Fruit fly (Drosophila melanogaster): ENCODE results near the gene CG11857.

Gene CG11857

DNA sequence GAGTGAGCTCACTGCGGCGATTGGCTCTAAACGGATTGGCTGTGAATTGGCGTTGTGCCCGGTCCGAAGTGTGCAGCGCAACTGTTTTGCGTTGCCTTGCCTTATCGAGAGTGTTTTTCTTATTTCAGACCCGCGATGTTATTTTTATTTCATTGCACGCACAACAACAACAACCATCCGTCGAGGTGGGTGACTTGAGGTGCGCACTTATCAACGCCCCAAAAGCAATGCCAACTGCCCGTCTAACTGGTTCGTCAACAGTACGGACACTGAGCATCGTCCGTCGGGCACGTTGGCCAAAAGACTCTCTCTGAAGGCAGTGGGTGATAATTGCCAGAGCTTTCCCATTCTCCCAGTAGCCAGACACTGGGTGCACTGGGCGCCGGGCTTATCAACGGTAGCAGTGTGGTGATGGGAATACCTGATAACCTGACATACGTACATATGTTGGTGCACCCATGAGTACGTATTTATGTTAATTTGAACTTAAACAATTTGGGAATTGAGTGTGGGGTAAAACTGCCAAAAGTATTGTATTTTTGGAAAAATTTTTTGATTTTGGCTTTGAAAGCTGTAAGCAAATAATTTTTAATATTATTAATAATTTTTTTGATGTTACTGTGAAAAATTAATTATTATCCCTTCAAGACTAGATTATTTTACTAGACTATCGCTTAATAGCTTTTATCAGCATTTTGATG is 36.8 kb downstream of the CG11857 start, which contains the start of gene CG31102:
TSS of gene CG31102 (minus strand) at position 275 of the 701 bp plus-strand sequence.
- no peak for TF ChIP-seq ttk (optimal IDR thresholded peaks at IDR 0.05)
- TF ChIP-seq Myc (optimal IDR thresholded peaks at IDR 0.05): no peak
- TF ChIP-seq psq (optimal IDR thresholded peaks at IDR 0.05): no peak
- TF ChIP-seq h (optimal IDR thresholded peaks at IDR 0.05): no peak
- TF ChIP-seq insv (optimal IDR thresholded peaks at IDR 0.05): no peak
- TF ChIP-seq Sin3A (optimal IDR thresholded peaks at IDR 0.05): no peak

- TF ChIP-seq h (optimal IDR thresholded peaks at IDR 0.05) (no peak), Myc (optimal IDR thresholded peaks at IDR 0.05) (no peak), psq (optimal IDR thresholded peaks at IDR 0.05) (no peak), Sin3A (optimal IDR thresholded peaks at IDR 0.05) (no peak), ttk (optimal IDR thresholded peaks at IDR 0.05) (no peak), insv (optimal IDR thresholded peaks at IDR 0.05) (no peak)
These were observed 39.0 kb downstream of the CG11857 start, which contains the start of gene CG31097 for dm6 chr3R:25297678-25298077. TSS of gene CG31097 (minus strand) at chr3R:25297778.

DNA sequence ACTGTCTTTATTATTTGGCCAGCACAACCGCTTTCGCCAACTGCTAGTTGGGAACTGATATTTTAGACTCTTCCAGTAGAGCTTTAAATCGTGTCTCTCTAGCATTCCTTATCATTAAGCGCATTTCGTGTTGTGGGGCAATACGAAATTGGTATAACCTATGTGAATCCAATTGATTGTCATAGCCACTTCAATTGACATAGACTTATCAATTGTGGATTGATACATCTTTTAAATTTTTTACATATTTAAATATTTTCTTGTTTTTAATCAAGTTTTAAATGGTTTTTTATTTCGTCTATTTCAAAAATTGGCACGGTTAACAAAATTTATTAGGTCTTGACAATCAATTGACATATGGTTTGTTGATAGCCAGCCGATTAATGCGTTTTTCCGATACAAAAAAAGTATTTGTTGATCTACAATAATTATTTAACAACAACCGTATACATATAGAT is 40.8 kb downstream of the CG11857 start, which contains the start of gene CG31288:
TSS of gene CG31288 (minus strand) at position 51 of the 458 bp plus-strand sequence.
- no peak for TF ChIP-seq Myc (optimal IDR thresholded peaks at IDR 0.05)
- TF ChIP-seq ttk (optimal IDR thresholded peaks at IDR 0.05): no peak
- no peak for TF ChIP-seq psq (optimal IDR thresholded peaks at IDR 0.05)
- no peak for TF ChIP-seq insv (optimal IDR thresholded peaks at IDR 0.05)
- TF ChIP-seq Sin3A (optimal IDR thresholded peaks at IDR 0.05): no peak
- no peak for TF ChIP-seq h (optimal IDR thresholded peaks at IDR 0.05)

- TF ChIP-seq Sin3A (optimal IDR thresholded peaks at IDR 0.05): no peak
- no peak for TF ChIP-seq insv (optimal IDR thresholded peaks at IDR 0.05)
- no peak for TF ChIP-seq Myc (optimal IDR thresholded peaks at IDR 0.05)
- TF ChIP-seq h (optimal IDR thresholded peaks at IDR 0.05): no peak
- TF ChIP-seq ttk (optimal IDR thresholded peaks at IDR 0.05): no peak
- TF ChIP-seq psq (optimal IDR thresholded peaks at IDR 0.05): no peak
These were observed 41.9 kb downstream of the CG11857 start, which contains the start of gene CG13659 for dm6 chr3R:25300575-25300974. TSS of gene CG13659 (plus strand) at chr3R:25300891.

DNA sequence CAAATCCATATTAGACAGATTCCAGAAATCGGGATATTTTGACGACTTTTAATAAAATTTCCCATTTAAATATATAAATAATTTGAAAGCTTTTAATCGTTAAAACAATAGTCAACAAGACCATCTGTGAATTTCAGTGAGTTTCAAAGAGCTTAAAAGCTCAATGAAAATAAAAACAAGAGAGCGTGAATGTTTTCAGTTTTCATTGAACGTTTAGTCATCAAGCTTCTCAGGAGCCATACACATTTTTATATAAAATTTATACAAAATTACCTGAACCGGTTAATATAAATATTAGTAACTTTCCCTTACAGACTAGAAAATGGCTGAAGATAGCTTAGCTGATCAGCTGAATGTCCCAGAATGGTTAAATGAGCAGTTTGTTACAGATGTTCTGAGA is 43.5 kb downstream of the CG11857 start, which contains the start of gene CG31370:
TSS of gene CG31370 (plus strand) at position 226 of the 400 bp plus-strand sequence.
- TF ChIP-seq h (optimal IDR thresholded peaks at IDR 0.05) (no peak), Sin3A (optimal IDR thresholded peaks at IDR 0.05) (no peak), insv (optimal IDR thresholded peaks at IDR 0.05) (no peak), ttk (optimal IDR thresholded peaks at IDR 0.05) (no peak), psq (optimal IDR thresholded peaks at IDR 0.05) (no peak), Myc (optimal IDR thresholded peaks at IDR 0.05) (no peak)

dm6 chr3R:25303857-25304440 is 45.3 kb downstream of the CG11857 start, which contains the start of gene CG31436:
TSS of gene CG31436 (plus strand) at chr3R:25304137.
- TF ChIP-seq Myc (optimal IDR thresholded peaks at IDR 0.05) (no peak), psq (optimal IDR thresholded peaks at IDR 0.05) (no peak), insv (optimal IDR thresholded peaks at IDR 0.05) (no peak), Sin3A (optimal IDR thresholded peaks at IDR 0.05) (no peak), ttk (optimal IDR thresholded peaks at IDR 0.05) (no peak), h (optimal IDR thresholded peaks at IDR 0.05) (no peak)

dm6 chr3R:25305822-25306544 is 47.3 kb downstream of the CG11857 start:
- TF ChIP-seq ttk (optimal IDR thresholded peaks at IDR 0.05) (no peak), psq (optimal IDR thresholded peaks at IDR 0.05) (no peak), Sin3A (optimal IDR thresholded peaks at IDR 0.05) (no peak), h (optimal IDR thresholded peaks at IDR 0.05) (no peak), insv (optimal IDR thresholded peaks at IDR 0.05) (no peak), Myc (optimal IDR thresholded peaks at IDR 0.05) (no peak)

DNA sequence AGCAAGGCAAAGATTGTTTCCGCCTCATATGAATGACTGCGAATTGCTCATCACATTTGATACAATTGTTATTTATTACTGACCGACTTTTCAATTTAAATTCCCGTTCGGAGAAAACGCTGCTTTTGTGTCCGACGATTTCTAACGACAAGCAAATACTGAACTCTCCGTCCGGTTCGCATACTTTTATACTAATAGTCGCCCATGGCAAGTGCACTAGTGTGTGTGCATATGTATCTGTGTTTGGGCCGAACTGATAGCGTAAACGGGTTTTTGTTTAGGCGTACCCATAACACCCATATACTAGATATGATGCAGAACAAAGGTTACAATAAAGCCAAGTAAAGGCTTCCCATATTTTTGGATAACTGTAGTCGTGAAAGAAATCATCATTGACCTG is 49.5 kb downstream of the CG11857 start, which contains the start of gene CG10550:
TSS of gene CG10550 (minus strand) at position 164 of the 400 bp plus-strand sequence.
- TF ChIP-seq ttk (optimal IDR thresholded peaks at IDR 0.05) (no peak), Sin3A (optimal IDR thresholded peaks at IDR 0.05) (no peak), insv (optimal IDR thresholded peaks at IDR 0.05) (no peak), Myc (optimal IDR thresholded peaks at IDR 0.05) (no peak), psq (optimal IDR thresholded peaks at IDR 0.05) (no peak), h (optimal IDR thresholded peaks at IDR 0.05) (no peak)

DNA sequence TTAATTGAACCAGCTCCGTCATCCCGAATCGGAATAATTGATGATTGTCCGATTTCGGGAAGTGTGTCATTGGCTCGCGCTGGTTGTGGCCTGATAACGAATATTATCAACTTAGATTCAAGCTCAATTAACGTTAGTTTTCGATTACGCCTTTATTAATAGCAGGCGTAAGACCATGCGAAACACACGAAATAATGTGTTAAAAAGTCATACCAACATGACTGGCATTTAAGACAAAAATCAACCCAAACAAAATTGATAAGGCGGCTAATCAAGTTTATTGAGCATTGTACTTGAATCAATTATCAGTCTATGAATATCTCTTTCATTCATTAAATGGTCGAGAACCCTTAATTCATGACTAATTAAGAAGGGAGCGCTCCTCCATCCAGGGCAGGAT is 50.5 kb downstream of the CG11857 start:
- TF ChIP-seq Myc (optimal IDR thresholded peaks at IDR 0.05) (no peak), Sin3A (optimal IDR thresholded peaks at IDR 0.05) (no peak), h (optimal IDR thresholded peaks at IDR 0.05) (no peak), insv (optimal IDR thresholded peaks at IDR 0.05) (no peak), ttk (optimal IDR thresholded peaks at IDR 0.05) (no peak), psq (optimal IDR thresholded peaks at IDR 0.05) (no peak)

Measured in Kc167 (cell line).